Fruit fly (Drosophila melanogaster) whole organism, embryonic: ENCODE data around the gene CG16758.
A peak's percentile ranks its signal among the peaks of the same experiment; 100 is the strongest.

Experiments used
- Adf1 ChIP-seq: fragments of 200-800 bp; sonication (Bioruptor generic); IDR thresholded peaks from 2 replicates; pipeline ENCODE4 v1.3.6; 2022; ENCODE audit warnings: missing biosample characterization, missing genetic modification characterization
- Aef1 ChIP-seq: fragments of 200-800 bp; sonication (Bioruptor generic); IDR thresholded peaks from 3 replicates; pipeline ENCODE4 v1.3.6; 2022; ENCODE audit warnings: missing biosample characterization, missing genetic modification characterization
- CG10147 ChIP-seq: fragments of 200-800 bp; sonication (Bioruptor generic); optimal IDR thresholded peaks from 2 replicates; lab custom pipeline; 2019; ENCODE audit warnings: missing biosample characterization, mild to moderate bottlenecking, missing genetic modification characterization, moderate library complexity
- CG10543 ChIP-seq: fragments of 200-800 bp; sonication (Bioruptor generic); optimal IDR thresholded peaks from 3 replicates; lab custom pipeline; 2017; ENCODE audit warnings: missing biosample characterization, mild to moderate bottlenecking, missing genetic modification characterization, moderate library complexity
- CG12071 ChIP-seq: fragments of 200-800 bp; sonication (Bioruptor generic); optimal IDR thresholded peaks from 3 replicates; lab custom pipeline; 2018; ENCODE audit warnings: missing biosample characterization, mild to moderate bottlenecking, missing genetic modification characterization
- CG12219 ChIP-seq: fragments of 200-800 bp; sonication (Bioruptor generic); optimal IDR thresholded peaks from 3 replicates; lab custom pipeline; 2018; ENCODE audit warnings: missing biosample characterization, mild to moderate bottlenecking, missing genetic modification characterization
- CG12659 ChIP-seq: fragments of 200-800 bp; sonication (Bioruptor generic); optimal IDR thresholded peaks from 3 replicates; lab custom pipeline; 2017; ENCODE audit warnings: mild to moderate bottlenecking, missing biosample characterization, missing genetic modification reagents, missing genetic modification characterization
- CG13123 ChIP-seq: fragments of 200-800 bp; sonication (Bioruptor generic); optimal IDR thresholded peaks from 2 replicates; lab custom pipeline; 2016; ENCODE audit warnings: missing biosample characterization, missing genetic modification characterization
- CG14965 ChIP-seq: fragments of 200-800 bp; sonication (Bioruptor generic); optimal IDR thresholded peaks from 2 replicates; lab custom pipeline; 2016; ENCODE audit warnings: missing biosample characterization, missing genetic modification characterization, borderline replicate concordance
- CG15479 ChIP-seq: fragments of 200-800 bp; sonication (Bioruptor generic); optimal IDR thresholded peaks from 3 replicates; lab custom pipeline; 2019; ENCODE audit warnings: missing biosample characterization, mild to moderate bottlenecking, missing genetic modification characterization, moderate library complexity
- CG15696 ChIP-seq: fragments of 200-800 bp; sonication (Bioruptor generic); optimal IDR thresholded peaks from 2 replicates; lab custom pipeline; 2019; ENCODE audit warnings: missing biosample characterization, mild to moderate bottlenecking, missing genetic modification characterization, moderate library complexity
- CG17361 ChIP-seq: fragments of 200-800 bp; sonication (Bioruptor generic); IDR thresholded peaks from 3 replicates; pipeline ENCODE4 v1.3.6; 2022; ENCODE audit warnings: missing biosample characterization, missing genetic modification characterization
- CG1792 ChIP-seq: fragments of 200-800 bp; sonication (Bioruptor generic); optimal IDR thresholded peaks from 2 replicates; lab custom pipeline; 2016; ENCODE audit warnings: missing biosample characterization, missing genetic modification characterization
- CG32532 ChIP-seq: fragments of 200-800 bp; sonication (Bioruptor generic); IDR thresholded peaks from 2 replicates; pipeline ENCODE4 v1.3.6; 2022; ENCODE audit warnings: missing biosample characterization, missing genetic modification characterization
- CG3407 ChIP-seq: fragments of 200-800 bp; sonication (Bioruptor generic); optimal IDR thresholded peaks from 2 replicates; lab custom pipeline; 2018; ENCODE audit warnings: missing biosample characterization, mild to moderate bottlenecking, missing genetic modification characterization
- CG3847 ChIP-seq: fragments of 200-800 bp; sonication (Bioruptor generic); IDR thresholded peaks from 2 replicates; pipeline ENCODE4 v1.3.6; 2022; ENCODE audit warnings: missing biosample characterization, missing genetic modification characterization
- CG42726 ChIP-seq: fragments of 200-800 bp; sonication (Bioruptor generic); IDR thresholded peaks from 2 replicates; pipeline ENCODE4 v1.3.6; 2022; ENCODE audit warnings: missing biosample characterization, missing genetic modification characterization; ENCODE audit not compliant: partially characterized antibody
- CG4404 ChIP-seq: fragments of 200-800 bp; sonication (Bioruptor generic); IDR thresholded peaks from 2 replicates; pipeline ENCODE4 v1.3.6; 2022; ENCODE audit warnings: missing biosample characterization, missing genetic modification characterization
- CTCF ChIP-seq: fragments of 200-800 bp; sonication (Bioruptor generic); optimal IDR thresholded peaks from 2 replicates; lab custom pipeline; 2017; ENCODE audit warnings: missing biosample characterization, mild to moderate bottlenecking, missing genetic modification characterization, moderate library complexity
- CrebB ChIP-seq: fragments of 200-800 bp; sonication (Bioruptor generic); optimal IDR thresholded peaks from 3 replicates; lab custom pipeline; 2018; ENCODE audit warnings: missing biosample characterization, mild to moderate bottlenecking, missing genetic modification characterization
- HmgD ChIP-seq: fragments of 200-800 bp; sonication (Bioruptor generic); optimal IDR thresholded peaks from 3 replicates; lab custom pipeline; 2016; ENCODE audit warnings: missing biosample characterization, missing genetic modification characterization
- Lpt ChIP-seq: fragments of >200 bp; optimal IDR thresholded peaks from 2 replicates; lab custom pipeline; 2018; ENCODE audit warnings: missing biosample characterization, missing genetic modification characterization
- Max ChIP-seq: fragments of 200-800 bp; sonication (Bioruptor generic); optimal IDR thresholded peaks from 2 replicates; lab custom pipeline; 2016; ENCODE audit warnings: missing biosample characterization, mild to moderate bottlenecking, missing genetic modification characterization
- NK7.1 ChIP-seq: fragments of 200-800 bp; sonication (Bioruptor generic); optimal IDR thresholded peaks from 3 replicates; lab custom pipeline; 2016; ENCODE audit warnings: missing biosample characterization, missing genetic modification characterization
- Neu2 ChIP-seq: fragments of 200-800 bp; sonication (Bioruptor generic); optimal IDR thresholded peaks from 3 replicates; lab custom pipeline; 2016; ENCODE audit warnings: missing biosample characterization, missing genetic modification characterization, borderline replicate concordance
- Optix ChIP-seq: fragments of 200-800 bp; sonication (Bioruptor generic); IDR thresholded peaks from 3 replicates; pipeline ENCODE4 v1.3.6; 2022; ENCODE audit warnings: missing biosample characterization, missing genetic modification characterization
- Ravus ChIP-seq: fragments of 200-800 bp; sonication (Bioruptor generic); IDR thresholded peaks from 2 replicates; pipeline ENCODE4 v1.3.6; 2022; ENCODE audit warnings: missing biosample characterization, missing genetic modification characterization
- Xbp1 ChIP-seq: fragments of 200-800 bp; sonication (Bioruptor generic); optimal IDR thresholded peaks from 3 replicates; lab custom pipeline; 2016; ENCODE audit warnings: missing biosample characterization, mild to moderate bottlenecking, missing genetic modification characterization
- ac ChIP-seq: fragments of 200-800 bp; sonication (Bioruptor generic); optimal IDR thresholded peaks from 3 replicates; lab custom pipeline; 2017; ENCODE audit warnings: missing biosample characterization, mild to moderate bottlenecking, missing genetic modification characterization
- bigmax ChIP-seq: fragments of 200-800 bp; sonication (Bioruptor generic); optimal IDR thresholded peaks from 2 replicates; lab custom pipeline; 2018; ENCODE audit warnings: missing biosample characterization, mild to moderate bottlenecking, missing genetic modification characterization
- cato ChIP-seq: fragments of 200-800 bp; sonication (Bioruptor generic); optimal IDR thresholded peaks from 2 replicates; lab custom pipeline; 2016; ENCODE audit warnings: missing biosample characterization, missing genetic modification characterization, borderline replicate concordance
- caup ChIP-seq: fragments of 200-800 bp; sonication (Bioruptor generic); optimal IDR thresholded peaks from 3 replicates; lab custom pipeline; 2017; ENCODE audit warnings: missing biosample characterization, mild to moderate bottlenecking, missing genetic modification characterization, moderate library complexity; ENCODE audit not compliant: severe bottlenecking
- crp ChIP-seq, 2 experiments: fragments of 200-800 bp; sonication (Bioruptor generic); optimal IDR thresholded peaks; 2 replicates in 1 of 2; 3 replicates in 1 of 2; lab custom pipeline; 2017; ENCODE audit warnings: missing biosample characterization in 2 of 2, missing genetic modification characterization in 2 of 2, mild to moderate bottlenecking in 1 of 2, moderate library complexity in 1 of 2
- danr ChIP-seq: fragments of 200-800 bp; sonication (Bioruptor generic); IDR thresholded peaks from 2 replicates; pipeline ENCODE4 v1.3.6; 2022; ENCODE audit warnings: missing biosample characterization, missing genetic modification characterization
- dati ChIP-seq: fragments of 200-800 bp; sonication (Bioruptor generic); IDR thresholded peaks from 2 replicates; pipeline ENCODE4 v1.3.6; 2022; ENCODE audit warnings: missing biosample characterization, missing genetic modification characterization
- dimm ChIP-seq: fragments of 200-800 bp; sonication (Bioruptor generic); IDR thresholded peaks from 2 replicates; pipeline ENCODE4 v1.3.6; 2022; ENCODE audit warnings: missing biosample characterization, missing genetic modification characterization
- dysf ChIP-seq: fragments of 200-800 bp; sonication (Bioruptor generic); IDR thresholded peaks from 3 replicates; pipeline ENCODE4 v1.3.6; 2022; ENCODE audit warnings: missing biosample characterization, missing genetic modification characterization
- ewg ChIP-seq: fragments of 200-800 bp; sonication (Bioruptor generic); optimal IDR thresholded peaks from 3 replicates; lab custom pipeline; 2017; ENCODE audit warnings: mild to moderate bottlenecking, missing biosample characterization, missing genetic modification reagents, missing genetic modification characterization
- eyg ChIP-seq: fragments of 200-800 bp; sonication (Bioruptor generic); optimal IDR thresholded peaks from 3 replicates; lab custom pipeline; 2016; ENCODE audit warnings: missing biosample characterization, missing genetic modification characterization
- gcm ChIP-seq: fragments of 200-800 bp; sonication (Bioruptor generic); optimal IDR thresholded peaks from 2 replicates; lab custom pipeline; 2019; ENCODE audit warnings: missing biosample characterization, mild to moderate bottlenecking, missing genetic modification characterization, moderate library complexity
- h ChIP-seq: fragments of >200 bp; optimal IDR thresholded peaks from 2 replicates; lab custom pipeline; 2017
- kni ChIP-seq: fragments of 200-800 bp; sonication (Bioruptor generic); optimal IDR thresholded peaks from 3 replicates; lab custom pipeline; 2017; ENCODE audit warnings: mild to moderate bottlenecking, missing biosample characterization, missing genetic modification reagents, missing genetic modification characterization
- knrl ChIP-seq: fragments of 200-800 bp; sonication (Bioruptor generic); IDR thresholded peaks from 3 replicates; pipeline ENCODE4 v1.3.6; 2022; ENCODE audit warnings: missing biosample characterization, missing genetic modification characterization; ENCODE audit not compliant: partially characterized antibody
- pita ChIP-seq: fragments of 200-800 bp; sonication (Bioruptor generic); optimal IDR thresholded peaks from 2 replicates; lab custom pipeline; 2017; ENCODE audit warnings: missing biosample characterization, mild to moderate bottlenecking, missing genetic modification characterization
- ro ChIP-seq: fragments of 200-800 bp; sonication (Bioruptor generic); IDR thresholded peaks from 2 replicates; pipeline ENCODE4 v1.3.6; 2022; ENCODE audit warnings: missing biosample characterization, missing genetic modification characterization
- shn ChIP-seq: fragments of 200-800 bp; sonication (Bioruptor generic); optimal IDR thresholded peaks from 3 replicates; lab custom pipeline; 2016; ENCODE audit warnings: missing biosample characterization, missing genetic modification characterization
- trh ChIP-seq: fragments of 200-800 bp; sonication (Bioruptor generic); optimal IDR thresholded peaks from 2 replicates; lab custom pipeline; 2016; ENCODE audit warnings: missing biosample characterization, missing genetic modification characterization
- z ChIP-seq: fragments of 200-800 bp; sonication (Bioruptor generic); IDR thresholded peaks from 3 replicates; pipeline ENCODE4 v1.3.6; 2022; ENCODE audit warnings: missing biosample characterization, missing genetic modification characterization
- zen2 ChIP-seq: fragments of 200-800 bp; sonication (Bioruptor generic); IDR thresholded peaks from 3 replicates; pipeline ENCODE4 v1.3.6; 2022; ENCODE audit warnings: missing biosample characterization, missing genetic modification characterization; ENCODE audit not compliant: partially characterized antibody

CG16758 gene

DNA sequence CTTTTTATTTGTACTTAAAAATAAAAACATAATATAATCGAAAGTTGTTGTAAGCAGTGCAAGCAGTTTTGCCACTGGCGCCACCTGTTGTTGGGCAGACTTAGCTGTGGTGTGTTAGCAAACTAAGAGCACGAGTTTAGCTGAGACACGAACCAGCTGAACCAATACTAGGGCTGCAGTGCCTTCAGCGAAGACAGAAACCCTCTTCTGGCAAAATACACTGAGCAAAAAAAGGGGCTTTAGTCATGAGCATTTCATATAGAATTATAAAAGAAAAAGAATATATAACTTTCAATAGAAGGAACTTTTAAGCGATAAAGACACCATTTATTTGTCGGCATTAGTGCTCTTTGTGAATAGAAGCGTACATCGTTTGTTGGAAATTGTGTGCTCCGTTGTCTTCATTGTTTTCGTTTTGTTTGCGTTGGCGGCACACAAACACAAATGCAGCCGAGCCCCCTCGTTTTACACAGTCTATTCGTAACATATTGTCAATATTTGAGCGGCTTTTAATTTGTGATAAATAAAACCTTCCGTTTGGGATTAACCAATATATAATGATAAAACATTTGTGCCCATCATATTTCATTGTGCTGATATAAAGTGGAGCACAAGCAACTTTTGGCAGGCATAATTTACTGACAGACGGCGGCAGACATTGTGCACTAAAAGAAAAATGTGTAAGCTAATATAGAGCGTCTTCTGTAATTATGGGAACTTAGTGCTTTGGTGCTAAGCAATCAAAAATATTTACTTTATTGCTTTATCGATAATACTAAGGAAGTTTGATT, 28.2 kb upstream of the CG16758 start (continued):
- TF ChIP-seq CG15696 (tag; lab: Kevin White, UChicago): peak; percentile 73
- TF ChIP-seq CG12659: peak; percentile 66
- peak; percentile 79 for TF ChIP-seq CrebB (tag; lab: Kevin White, UChicago)
- no peak for TF ChIP-seq Lpt (GFP tag; lab: Kevin White, UChicago)
- TF ChIP-seq CG17361: peak; percentile 69
- peak; percentile 55 for TF ChIP-seq ac (GFP tag; lab: Kevin White, UChicago)
- TF ChIP-seq CG42726 (GFP tag; lab: Robert Waterston, UW): peak; percentile 80
- TF ChIP-seq dimm (GFP tag; lab: Robert Waterston, UW): no peak; the same call in 1 of the 2 replicates
- no peak for TF ChIP-seq NK7.1
- TF ChIP-seq Ravus (GFP tag; lab: Robert Waterston, UW): peak; percentile 18; the same call in 1 of the 2 replicates
- TF ChIP-seq pita (GFP tag; lab: Kevin White, UChicago): peak; percentile 91
- TF ChIP-seq Adf1 (GFP tag; lab: Robert Waterston, UW): peak; percentile 10
- peak; percentile 80 for TF ChIP-seq gcm
- no peak for TF ChIP-seq Neu2 (GFP tag; lab: Kevin White, UChicago)
- TF ChIP-seq CTCF: peak; percentile 96
- peak; percentile 89 for TF ChIP-seq CG32532 (GFP tag; lab: Robert Waterston, UW)
- TF ChIP-seq caup (GFP tag; lab: Kevin White, UChicago): peak; percentile 78
- peak; percentile 67 for TF ChIP-seq CG3847
- TF ChIP-seq CG3407 (GFP tag; lab: Kevin White, UChicago): peak; percentile 71
- TF ChIP-seq z (GFP tag; lab: Robert Waterston, UW): no peak
- TF ChIP-seq cato: no peak
- 0 out of 2 replicates have a peak, but pooled peaks have one; percentile 6 for TF ChIP-seq ro (GFP tag; lab: Robert Waterston, UW)
- TF ChIP-seq Optix (GFP tag; lab: Robert Waterston, UW): peak; percentile 60; the same call in 2 of the 3 replicates
- TF ChIP-seq CG14965 (GFP tag; lab: Kevin White, UChicago): peak; percentile 99
- TF ChIP-seq ewg (GFP tag; lab: Kevin White, UChicago): peak; percentile 17
- TF ChIP-seq crp (GFP tag; optimal IDR thresholded peaks at IDR 0.05; lab: Kevin White, UChicago): peak in 1 of 2 experiments; percentile 31
- TF ChIP-seq dati (GFP tag; lab: Robert Waterston, UW): peak; percentile 25; the same call in 1 of the 2 replicates
- peak; percentile 37 for TF ChIP-seq CG13123 (GFP tag; lab: Kevin White, UChicago)
- TF ChIP-seq Max (GFP tag; lab: Kevin White, UChicago): peak; percentile 64
- TF ChIP-seq bigmax (GFP tag; lab: Kevin White, UChicago): no peak
- TF ChIP-seq CG15479: no peak
- TF ChIP-seq CG4404 (GFP tag; lab: Robert Waterston, UW): peak; percentile 45; the same call in 1 of the 2 replicates
- no peak for TF ChIP-seq CG1792 (GFP tag; lab: Kevin White, UChicago)
- no peak for TF ChIP-seq zen2 (GFP tag; lab: Robert Waterston, UW)
- peak; percentile 83 for TF ChIP-seq Xbp1 (GFP tag; lab: Kevin White, UChicago)
- peak; percentile 40 for TF ChIP-seq trh (GFP tag; lab: Kevin White, UChicago)
- TF ChIP-seq CG10543: peak; percentile 75
- TF ChIP-seq CG10147: peak; percentile 55
- TF ChIP-seq eyg (GFP tag; lab: Kevin White, UChicago): no peak
- peak; percentile 74 for TF ChIP-seq knrl
- peak; percentile 79 for TF ChIP-seq dysf (GFP tag; lab: Robert Waterston, UW)
- peak; percentile 71 for TF ChIP-seq Aef1 (GFP tag; lab: Robert Waterston, UW)
- peak; percentile 69 for TF ChIP-seq CG12219
- TF ChIP-seq kni (GFP tag; lab: Kevin White, UChicago): peak; percentile 70
- TF ChIP-seq h: no peak
- TF ChIP-seq danr (GFP tag; lab: Robert Waterston, UW): peak; percentile 18; the same call in 1 of the 2 replicates
- peak; percentile 80 for TF ChIP-seq CG12071 (GFP tag; lab: Kevin White, UChicago)
- TF ChIP-seq HmgD (GFP tag; lab: Kevin White, UChicago): peak; percentile 88
- peak; percentile 19 for TF ChIP-seq shn (GFP tag; lab: Kevin White, UChicago)
